Worm (Caenorhabditis elegans): ENCODE data around the gene F40F11.3.

DNA sequence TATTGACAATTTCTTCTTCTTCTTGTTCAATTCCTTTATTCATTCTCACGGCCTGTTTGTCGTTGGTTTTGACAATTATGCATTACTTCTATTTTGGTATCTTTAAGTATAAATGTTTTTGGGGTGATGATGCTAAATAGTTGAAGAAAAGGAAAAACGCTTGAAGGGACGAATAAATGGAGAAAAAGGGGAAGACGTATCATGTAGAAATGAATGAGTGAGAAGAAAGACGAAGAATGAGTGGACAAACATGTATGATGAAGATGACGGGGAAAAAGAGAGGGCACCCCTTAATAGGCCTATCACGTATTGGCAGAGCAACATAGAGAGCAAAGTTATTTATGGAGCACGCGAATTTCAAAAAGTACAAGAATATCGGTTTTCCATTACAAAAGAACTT lies 45.1 kb downstream of the F40F11.3 start, which contains the start of gene M04B2.7:
- TF ChIP-seq unc-62 (GFP tag; optimal IDR thresholded peaks at IDR 0.05), result no peak
- TF ChIP-seq lin-35 (GFP tag; optimal IDR thresholded peaks at IDR 0.05), result no peak
- no peak for TF ChIP-seq zim-3 (tag; optimal IDR thresholded peaks at IDR 0.05)
- no peak for TF ChIP-seq ets-4 (GFP tag; optimal IDR thresholded peaks at IDR 0.05)
- TF ChIP-seq sptf-2 (GFP tag; optimal IDR thresholded peaks at IDR 0.05), result no peak
